Fruit fly (Drosophila melanogaster): ENCODE measurements around the gene PlexA.

dm6 chr4:1029198-1029795, 2.4 kb upstream of the PlexA start, which contains the start of gene Mpv17:
- TF ChIP-seq h (optimal IDR thresholded peaks at IDR 0.05) (no peak), insv (optimal IDR thresholded peaks at IDR 0.05) (no peak), Myc (optimal IDR thresholded peaks at IDR 0.05) (no peak)
